Worm (Caenorhabditis elegans) whole organism, young adult: ENCODE measurements around the gene clec-127.
A peak's percentile ranks its signal among the peaks of the same experiment; 100 is the strongest.
"Not testable (repeated sequence)": the region's sequence is repeated elsewhere in the genome, so short reads cannot be mapped to it uniquely, and the experiment has no call there.

Experiments
- B0019.2 ChIP-seq: fragments of 200-800 bp; sonication (Bioruptor generic); conservative IDR thresholded peaks from 2 replicates; pipeline ENCODE4 v1.3.6; 2022; ENCODE audit warnings: missing genetic modification reagents, missing genetic modification characterization, missing compliant biosample characterization
- B0035.1 ChIP-seq: sonication (generic microtip); optimal IDR thresholded peaks from 2 replicates; lab custom pipeline; 2016; ENCODE audit warnings: missing genetic modification characterization, mild to moderate bottlenecking, missing compliant biosample characterization, missing genotype, missing genetic modification reagents
- B0261.1 ChIP-seq: sonication (generic microtip); optimal IDR thresholded peaks from 2 replicates; lab custom pipeline; 2016; ENCODE audit warnings: mild to moderate bottlenecking, missing genetic modification characterization, moderate library complexity, missing compliant biosample characterization
- C17E4.6 ChIP-seq: fragments of 200-800 bp; sonication (Bioruptor generic); IDR thresholded peaks from 2 replicates; pipeline ENCODE4 v1.3.6; 2022; ENCODE audit warnings: missing genetic modification reagents, missing genetic modification characterization, missing compliant biosample characterization
- F22D6.2 ChIP-seq: sonication (generic microtip); optimal IDR thresholded peaks from 2 replicates; lab custom pipeline; 2016; ENCODE audit warnings: mild to moderate bottlenecking, missing genetic modification characterization, missing compliant biosample characterization
- F33H1.4 ChIP-seq: fragments of 200-800 bp; sonication (Bioruptor generic); IDR thresholded peaks from 2 replicates; pipeline ENCODE4 v1.3.6; 2022; ENCODE audit warnings: missing genetic modification reagents, missing genetic modification characterization, missing compliant biosample characterization
- Y67H2A.10 ChIP-seq: fragments of 200-800 bp; sonication (Bioruptor generic); conservative IDR thresholded peaks from 2 replicates; pipeline ENCODE4 v1.3.6; 2022; ENCODE audit warnings: missing genetic modification reagents, missing genetic modification characterization, missing compliant biosample characterization
- ZK185.1 ChIP-seq: sonication (generic microtip); optimal IDR thresholded peaks from 2 replicates; lab custom pipeline; 2016; ENCODE audit warnings: mild to moderate bottlenecking, missing genetic modification characterization, missing compliant biosample characterization; ENCODE audit not compliant: poor library complexity, severe bottlenecking
- attf-3 ChIP-seq: fragments of 200-800 bp; sonication (Bioruptor generic); conservative IDR thresholded peaks from 2 replicates; pipeline ENCODE4 v1.3.6; 2022; ENCODE audit warnings: missing genetic modification reagents, missing genetic modification characterization, missing compliant biosample characterization
- attf-5 ChIP-seq: fragments of 200-800 bp; sonication (Bioruptor generic); optimal IDR thresholded peaks from 2 replicates; lab custom pipeline; 2018; ENCODE audit warnings: mild to moderate bottlenecking, missing genetic modification characterization, missing compliant biosample characterization
- cebp-1 ChIP-seq, 2 experiments: fragments of 200-800 bp in 1 of 2; sonication (Bioruptor generic) in 1 of 2; sonication (generic microtip) in 1 of 2; IDR thresholded peaks in 1 of 2; optimal IDR thresholded peaks in 1 of 2; 2 replicates each; pipeline versions ENCODE4 v1.3.6 to Lab custom; 2017 to 2022; ENCODE audit warnings: missing compliant biosample characterization in 2 of 2, missing genetic modification characterization in 2 of 2, mild to moderate bottlenecking in 1 of 2, missing genetic modification reagents in 1 of 2, moderate library complexity in 1 of 2
- ceh-100 ChIP-seq: fragments of 200-800 bp; sonication (Bioruptor generic); IDR thresholded peaks from 2 replicates; pipeline ENCODE4 v1.3.6; 2022; ENCODE audit warnings: missing genetic modification reagents, missing genetic modification characterization, missing compliant biosample characterization
- ceh-27 ChIP-seq: fragments of 200-800 bp; sonication (Bioruptor generic); optimal IDR thresholded peaks from 2 replicates; lab custom pipeline; 2018; ENCODE audit warnings: mild to moderate bottlenecking, missing genetic modification characterization, moderate library complexity, missing compliant biosample characterization
- ceh-91 ChIP-seq: fragments of 200-800 bp; sonication (Bioruptor generic); IDR thresholded peaks from 2 replicates; pipeline ENCODE4 v1.3.6; 2022; ENCODE audit warnings: missing genetic modification reagents, missing genetic modification characterization, missing compliant biosample characterization
- chd-7 ChIP-seq: sonication (generic microtip); optimal IDR thresholded peaks from 2 replicates; lab custom pipeline; 2016; ENCODE audit warnings: mild to moderate bottlenecking, missing genetic modification characterization, moderate library complexity, missing compliant biosample characterization
- dox-1 ChIP-seq: fragments of 200-800 bp; sonication (Bioruptor generic); IDR thresholded peaks from 2 replicates; pipeline ENCODE4 v1.3.6; 2022; ENCODE audit warnings: missing genetic modification reagents, missing genetic modification characterization, missing compliant biosample characterization
- dpff-1 ChIP-seq: sonication (generic microtip); optimal IDR thresholded peaks from 2 replicates; lab custom pipeline; 2017; ENCODE audit warnings: mild to moderate bottlenecking, missing genetic modification characterization, missing compliant biosample characterization
- egl-18 ChIP-seq: fragments of 200-800 bp; sonication (Bioruptor generic); IDR thresholded peaks from 2 replicates; pipeline ENCODE4 v1.3.6; 2022; ENCODE audit warnings: missing genetic modification reagents, missing genetic modification characterization, missing compliant biosample characterization
- egrh-3 ChIP-seq: fragments of 200-800 bp; sonication (Bioruptor generic); IDR thresholded peaks from 2 replicates; pipeline ENCODE4 v1.3.6; 2022; ENCODE audit warnings: missing genetic modification reagents, missing genetic modification characterization, missing compliant biosample characterization
- ekl-4 ChIP-seq: fragments of 200-800 bp; sonication (Bioruptor generic); IDR thresholded peaks from 2 replicates; pipeline ENCODE4 v1.3.6; 2022; ENCODE audit warnings: missing genetic modification reagents, missing genetic modification characterization, missing compliant biosample characterization
- gei-17 ChIP-seq: fragments of 200-800 bp; sonication (Bioruptor generic); optimal IDR thresholded peaks from 2 replicates; lab custom pipeline; 2018; ENCODE audit warnings: mild to moderate bottlenecking, missing genetic modification characterization, missing compliant biosample characterization
- hmg-1.2 ChIP-seq: fragments of 200-800 bp; sonication (Bioruptor generic); IDR thresholded peaks from 2 replicates; pipeline ENCODE4 v1.3.6; 2022; ENCODE audit warnings: missing genetic modification reagents, missing genetic modification characterization, missing compliant biosample characterization
- lin-35 ChIP-seq, 3 experiments: fragments of 150-350 bp in 2 of 3; sonication (generic microtip) in 1 of 3; optimal IDR thresholded peaks; 2 replicates each; lab custom pipeline; 2014 to 2018; ENCODE audit warnings: missing biosample characterization in 3 of 3, missing genetic modification characterization in 3 of 3, missing genetic modification reagents in 3 of 3
- lin-40 ChIP-seq: sonication (generic microtip); optimal IDR thresholded peaks from 2 replicates; lab custom pipeline; 2016; ENCODE audit warnings: missing genetic modification characterization, mild to moderate bottlenecking, missing compliant biosample characterization, missing genotype, missing genetic modification reagents
- lsl-1 ChIP-seq: fragments of 200-800 bp; sonication (Bioruptor generic); optimal IDR thresholded peaks from 2 replicates; lab custom pipeline; 2018; ENCODE audit warnings: mild to moderate bottlenecking, missing genetic modification characterization, moderate library complexity, missing compliant biosample characterization
- madf-3 ChIP-seq: fragments of 200-800 bp; sonication (Bioruptor generic); IDR thresholded peaks from 2 replicates; pipeline ENCODE4 v1.3.6; 2022; ENCODE audit warnings: missing genetic modification reagents, missing genetic modification characterization, missing compliant biosample characterization
- madf-6 ChIP-seq: fragments of 200-800 bp; sonication (Bioruptor generic); IDR thresholded peaks from 2 replicates; pipeline ENCODE4 v1.3.6; 2022; ENCODE audit warnings: missing genetic modification reagents, missing genetic modification characterization, missing compliant biosample characterization
- madf-8 ChIP-seq: fragments of 200-800 bp; sonication (Bioruptor generic); conservative IDR thresholded peaks from 2 replicates; pipeline ENCODE4 v1.3.6; 2022; ENCODE audit warnings: missing genetic modification reagents, missing genetic modification characterization, missing compliant biosample characterization
- mcd-1 ChIP-seq: fragments of 200-800 bp; sonication (Bioruptor generic); IDR thresholded peaks from 2 replicates; pipeline ENCODE4 v1.3.6; 2022; ENCODE audit warnings: missing genetic modification reagents, missing genetic modification characterization, missing compliant biosample characterization
- nfya-1 ChIP-seq: sonication (generic microtip); optimal IDR thresholded peaks from 2 replicates; lab custom pipeline; 2017; ENCODE audit warnings: antibody characterized with exemption, missing compliant biosample characterization, missing genetic modification characterization, borderline replicate concordance; ENCODE audit not compliant: insufficient read depth
- nfyb-1 ChIP-seq: fragments of 200-800 bp; sonication (Bioruptor generic); IDR thresholded peaks from 2 replicates; pipeline ENCODE4 v1.3.6; 2022; ENCODE audit warnings: missing genetic modification reagents, missing genetic modification characterization, missing compliant biosample characterization
- nhr-90 ChIP-seq: sonication (generic microtip); optimal IDR thresholded peaks from 2 replicates; lab custom pipeline; 2016; ENCODE audit warnings: missing genotype, mild to moderate bottlenecking, missing genetic modification characterization, missing compliant biosample characterization
- pbrm-1 ChIP-seq: fragments of 200-800 bp; sonication (Bioruptor generic); IDR thresholded peaks from 2 replicates; pipeline ENCODE4 v1.3.6; 2022; ENCODE audit warnings: missing genetic modification reagents, missing genetic modification characterization, missing compliant biosample characterization
- rcor-1 ChIP-seq: fragments of 200-800 bp; sonication (Bioruptor generic); IDR thresholded peaks from 2 replicates; pipeline ENCODE4 v1.3.6; 2022; ENCODE audit warnings: missing genetic modification reagents, missing genetic modification characterization, missing compliant biosample characterization
- rec-8 ChIP-seq, 2 experiments: sonication (generic microtip); optimal IDR thresholded peaks; 2 replicates each; lab custom pipeline; 2016; ENCODE audit warnings: mild to moderate bottlenecking in 2 of 2, missing genetic modification characterization in 2 of 2, missing genetic modification reagents in 2 of 2, missing genotype in 2 of 2, missing biosample characterization in 1 of 2, missing compliant biosample characterization in 1 of 2, moderate library complexity in 1 of 2
- snpc-3.4 ChIP-seq: sonication (generic microtip); optimal IDR thresholded peaks from 2 replicates; lab custom pipeline; 2017; ENCODE audit warnings: missing genetic modification characterization, mild to moderate bottlenecking, missing compliant biosample characterization, antibody characterized with exemption, moderate library complexity, missing genotype, missing genetic modification reagents
- snpc-4 ChIP-seq, 5 experiments: fragments of 150-350 bp in 1 of 5; sonication (generic microtip) in 4 of 5; optimal IDR thresholded peaks; 2 replicates each; lab custom pipeline; 2014 to 2018; ENCODE audit warnings: missing genetic modification characterization in 5 of 5, missing biosample characterization in 3 of 5, antibody characterized with exemption in 2 of 5, mild to moderate bottlenecking in 2 of 5, missing compliant biosample characterization in 2 of 5, missing genotype in 2 of 5, moderate library complexity in 2 of 5, missing genetic modification reagents in 1 of 5
- tbp1 ChIP-seq: fragments of 200-800 bp; sonication (Bioruptor generic); optimal IDR thresholded peaks from 2 replicates; lab custom pipeline; 2018; ENCODE audit warnings: mild to moderate bottlenecking, missing genetic modification characterization, missing compliant biosample characterization
- unc-62 ChIP-seq: fragments of 150-350 bp; optimal IDR thresholded peaks from 2 replicates; lab custom pipeline; 2014; ENCODE audit warnings: missing biosample characterization, missing genetic modification reagents, missing genetic modification characterization
- ztf-26 ChIP-seq: sonication (generic microtip); optimal IDR thresholded peaks from 2 replicates; lab custom pipeline; 2017; ENCODE audit warnings: missing genetic modification characterization, missing compliant biosample characterization
- ztf-6 ChIP-seq: fragments of 200-800 bp; sonication (Bioruptor generic); IDR thresholded peaks from 2 replicates; pipeline ENCODE4 v1.3.6; 2022; ENCODE audit warnings: missing genetic modification reagents, missing genetic modification characterization, missing compliant biosample characterization

Gene clec-127

DNA sequence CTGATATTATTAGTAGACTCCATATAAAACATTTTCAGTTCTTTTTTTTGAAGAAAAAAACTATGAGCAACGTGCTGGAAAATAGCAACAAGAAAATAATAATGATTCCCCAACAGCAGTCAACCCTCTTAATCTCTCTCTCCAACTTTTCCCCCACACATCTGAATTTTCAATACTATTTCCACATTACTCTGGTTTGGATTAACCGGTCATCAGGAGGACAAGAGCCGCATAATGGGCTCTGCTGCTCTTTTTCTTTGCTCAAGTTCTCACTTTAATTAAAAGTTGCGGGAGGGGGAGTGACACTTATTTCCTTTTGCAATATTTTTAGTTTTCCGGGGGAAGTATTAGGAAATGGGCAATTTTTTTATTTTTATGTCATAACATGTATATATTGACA lies 41.6 kb downstream of the clec-127 start:
- TF ChIP-seq nfya-1 (tag; lab: Kevin White, UChicago): no peak

DNA sequence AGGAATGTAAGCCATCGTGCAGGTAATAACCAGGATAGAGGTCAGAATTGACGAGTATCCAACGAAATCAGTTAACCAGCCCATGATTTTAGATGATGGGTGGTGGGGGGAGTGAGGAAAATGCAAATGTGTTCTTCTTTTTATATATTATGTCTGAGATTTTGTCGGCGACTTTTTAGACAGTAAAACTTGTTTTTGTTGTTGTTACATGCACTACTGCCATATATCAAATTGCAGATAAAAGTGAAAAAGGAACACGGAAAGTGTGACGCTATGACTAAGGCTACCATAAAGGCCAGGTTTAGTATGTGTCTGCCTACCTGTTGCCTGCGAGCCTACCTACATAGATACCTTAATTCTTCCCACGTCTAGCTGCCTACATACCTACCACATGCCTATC lies 44.9 kb downstream of the clec-127 start, which contains the start of gene col-72:
Gene col-72, minus strand, starts transcription at position 101 of the 400 bp plus-strand sequence.
- no peak for TF ChIP-seq madf-3 (GFP tag; lab: Robert Waterston, UW)
- no peak for TF ChIP-seq hmg-1.2 (GFP tag; lab: Robert Waterston, UW)
- no peak for TF ChIP-seq lin-35 (GFP tag; optimal IDR thresholded peaks at IDR 0.05; lab: Kevin White, UChicago)
- TF ChIP-seq unc-62 (GFP tag; lab: Kevin White, UChicago): no peak
- no peak for TF ChIP-seq lsl-1 (GFP tag; lab: Kevin White, UChicago)
- TF ChIP-seq B0019.2 (GFP tag; lab: Robert Waterston, UW): no peak
- TF ChIP-seq madf-8 (GFP tag; lab: Robert Waterston, UW): no peak
- TF ChIP-seq gei-17 (GFP tag; lab: Kevin White, UChicago): no peak
- no peak for TF ChIP-seq ztf-6 (GFP tag; lab: Robert Waterston, UW)
- no peak for TF ChIP-seq Y67H2A.10 (GFP tag; lab: Robert Waterston, UW)
- TF ChIP-seq B0035.1: no peak
- TF ChIP-seq ZK185.1 (tag; lab: Kevin White, UChicago): no peak
- no peak for TF ChIP-seq dpff-1 (tag; lab: Kevin White, UChicago)
- TF ChIP-seq F22D6.2 (tag; lab: Kevin White, UChicago): no peak
- no peak for TF ChIP-seq snpc-3.4 (tag; lab: Kevin White, UChicago)
- TF ChIP-seq nhr-90 (tag; lab: Kevin White, UChicago): no peak
- TF ChIP-seq chd-7 (tag; lab: Kevin White, UChicago): no peak
- no peak for TF ChIP-seq rec-8 (tag; optimal IDR thresholded peaks at IDR 0.05; lab: Kevin White, UChicago)

ce11 chrII:3523547-3523946 lies 45.5 kb downstream of the clec-127 start:
- TF ChIP-seq pbrm-1 (peak; percentile 74; the same call in 1 of the 2 replicates), ztf-26 (tag; lab: Kevin White, UChicago) (peak; percentile 5), rcor-1 (GFP tag; lab: Robert Waterston, UW) (peak; percentile 55), ceh-100 (GFP tag; lab: Robert Waterston, UW) (peak; percentile 68), lsl-1 (GFP tag; lab: Kevin White, UChicago) (peak; percentile 63), B0261.1 (tag; lab: Kevin White, UChicago) (peak; percentile 42), B0019.2 (GFP tag; lab: Robert Waterston, UW) (peak; percentile 51; the same call in 1 of the 2 replicates), madf-6 (GFP tag; lab: Robert Waterston, UW) (peak; percentile 52), madf-8 (GFP tag; lab: Robert Waterston, UW) (0 out of 2 replicates have a peak, but pooled peaks have one; percentile 14), egrh-3 (0 out of 2 replicates have a peak, but pooled peaks have one; percentile 17), snpc-4 (tag; optimal IDR thresholded peaks at IDR 0.05; lab: Kevin White, UChicago) (peak in 2 of 4 experiments; percentile 23 to 43), hmg-1.2 (GFP tag; lab: Robert Waterston, UW) (peak; percentile 94), ekl-4 (GFP tag; lab: Robert Waterston, UW) (peak; percentile 60; the same call in 1 of the 2 replicates), F33H1.4 (GFP tag; lab: Robert Waterston, UW) (peak; percentile 50; the same call in 1 of the 2 replicates), nfyb-1 (GFP tag; lab: Robert Waterston, UW) (peak; percentile 84), attf-5 (GFP tag; lab: Kevin White, UChicago) (peak; percentile 79), lin-40 (tag; lab: Kevin White, UChicago) (peak; percentile 68), attf-3 (GFP tag; lab: Robert Waterston, UW) (peak; percentile 71), C17E4.6 (GFP tag; lab: Robert Waterston, UW) (0 out of 2 replicates have a peak, but pooled peaks have one; percentile 20), ceh-91 (peak; percentile 38; the same call in 1 of the 2 replicates), cebp-1 (GFP tag; IDR thresholded peaks at IDR 0.05; lab: Robert Waterston, UW) (peak; percentile 58), cebp-1 (tag; optimal IDR thresholded peaks at IDR 0.05; lab: Kevin White, UChicago) (peak; percentile 62), ceh-27 (peak; percentile 72), dox-1 (GFP tag; lab: Robert Waterston, UW) (peak; percentile 76), tbp1 (GFP tag; lab: Kevin White, UChicago) (peak; percentile 47), lin-35 (GFP tag; optimal IDR thresholded peaks at IDR 0.05; lab: Kevin White, UChicago) (peak in 1 of 3 experiments; percentile 62), mcd-1 (peak; percentile 96), egl-18 (GFP tag; lab: Robert Waterston, UW) (peak; percentile 68; the same call in 1 of the 2 replicates)
- TF ChIP-seq snpc-4 (GFP tag; optimal IDR thresholded peaks at IDR 0.05; lab: Kevin White, UChicago): not testable (repeated sequence)
